Worm (Caenorhabditis elegans) whole organism, dauer: ENCODE data around the gene urm-1.

ENCODE experiments used
- unc-62 ChIP-seq: sonication (generic microtip); optimal IDR thresholded peaks from 2 replicates; lab custom pipeline; 2017; ENCODE audit warnings: missing biosample characterization, missing genetic modification reagents, missing genetic modification characterization

urm-1 gene

DNA sequence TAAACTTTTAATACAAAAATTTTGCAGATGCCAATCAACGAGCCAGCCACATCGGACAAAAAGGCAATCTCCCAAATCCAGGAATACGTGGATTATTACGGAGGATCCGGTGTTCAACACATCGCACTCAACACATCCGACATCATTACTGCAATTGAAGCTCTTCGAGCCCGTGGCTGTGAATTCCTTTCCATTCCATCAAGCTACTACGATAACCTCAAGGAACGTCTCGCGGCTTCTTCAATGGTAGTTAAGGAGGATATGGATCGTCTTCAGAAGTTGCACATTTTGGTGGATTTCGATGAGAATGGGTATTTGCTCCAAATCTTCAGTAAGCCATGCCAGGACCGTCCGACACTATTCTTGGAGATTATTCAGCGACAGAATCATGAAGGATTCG is 31.7 kb downstream of the urm-1 start:
- no peak for TF ChIP-seq unc-62 (GFP tag; lab: Kevin White, UChicago)

DNA sequence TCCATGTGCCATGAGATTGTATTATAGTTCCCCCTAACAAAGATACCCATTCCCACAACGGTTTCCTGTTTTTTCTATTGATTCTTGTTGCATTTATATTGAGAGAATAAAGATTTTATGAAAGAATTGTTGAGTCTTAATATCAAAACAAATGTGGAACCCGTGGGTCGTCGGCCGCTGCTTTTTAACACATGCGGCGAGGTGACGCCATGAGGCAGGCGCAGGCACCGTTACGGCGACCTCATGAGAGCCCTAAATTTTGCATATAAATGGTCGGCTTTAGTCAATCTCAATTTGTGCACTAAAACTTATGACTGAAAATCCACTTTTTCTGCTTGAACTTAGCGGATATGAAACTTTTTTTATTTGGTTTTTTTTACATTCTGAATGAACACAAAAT is 32.3 kb downstream of the urm-1 start:
- TF ChIP-seq unc-62 (GFP tag; lab: Kevin White, UChicago), result no peak

DNA sequence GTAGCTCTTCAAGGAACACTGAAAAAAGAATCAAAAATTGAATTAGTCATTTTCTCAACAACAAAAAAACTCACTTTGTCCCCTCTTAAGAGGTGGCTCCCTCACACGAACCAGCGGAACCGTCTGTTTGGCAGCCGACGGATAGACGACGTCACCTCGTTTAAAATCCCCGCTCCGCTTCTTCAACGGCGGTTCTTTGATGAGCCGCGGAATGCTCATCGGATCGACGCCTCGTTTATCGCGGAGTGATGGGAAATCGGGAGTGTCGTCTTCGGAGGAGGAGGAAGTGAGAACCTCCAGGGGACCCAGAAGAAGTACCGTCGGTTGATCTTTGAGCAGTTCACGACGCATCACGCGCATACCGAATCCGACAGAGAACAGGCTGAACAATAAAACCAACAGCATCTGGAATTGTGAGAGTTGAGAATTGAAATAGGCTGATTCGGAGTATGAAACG is 33.5 kb downstream of the urm-1 start, which contains the start of gene nlp-68:
nlp-68 (minus strand) TSS at position 407 of the 457 bp plus-strand sequence.
- no peak for TF ChIP-seq unc-62 (GFP tag; lab: Kevin White, UChicago)

- TF ChIP-seq unc-62 (GFP tag; lab: Kevin White, UChicago), result no peak
These were observed 47.6 kb downstream of the urm-1 start, which contains the start of gene T21C12.8 for ce11 chrIII:10552929-10553328. Gene T21C12.8 (minus strand): TSS chrIII:10553029.
